Fruit fly (Drosophila melanogaster) whole organism, embryonic: Measurements from ENCODE around the gene CG5180.

Experiments
- Blimp-1 ChIP-seq: fragments of 200-800 bp; sonication (Bioruptor generic); optimal IDR thresholded peaks from 3 replicates; lab custom pipeline; 2018; ENCODE audit warnings: missing biosample characterization, missing genetic modification characterization, mild to moderate bottlenecking, moderate library complexity, missing genetic modification reagents
- CG10267 ChIP-seq: fragments of 200-800 bp; sonication (Bioruptor generic); optimal IDR thresholded peaks from 2 replicates; lab custom pipeline; 2018; ENCODE audit warnings: missing biosample characterization, mild to moderate bottlenecking, missing genetic modification characterization, moderate library complexity
- CG10462 ChIP-seq: fragments of 200-800 bp; sonication (Bioruptor generic); optimal IDR thresholded peaks from 2 replicates; lab custom pipeline; 2016; ENCODE audit warnings: missing biosample characterization, missing genetic modification characterization
- CG11504 ChIP-seq: fragments of 200-800 bp; sonication (Bioruptor generic); optimal IDR thresholded peaks from 3 replicates; lab custom pipeline; 2019; ENCODE audit warnings: missing biosample characterization, mild to moderate bottlenecking, missing genetic modification characterization, moderate library complexity
- CG12155 ChIP-seq: fragments of 200-800 bp; sonication (Bioruptor generic); optimal IDR thresholded peaks from 3 replicates; lab custom pipeline; 2016; ENCODE audit warnings: missing biosample characterization, missing genetic modification characterization
- CG12659 ChIP-seq: fragments of 200-800 bp; sonication (Bioruptor generic); optimal IDR thresholded peaks from 3 replicates; lab custom pipeline; 2017; ENCODE audit warnings: mild to moderate bottlenecking, missing biosample characterization, missing genetic modification reagents, missing genetic modification characterization
- CG13123 ChIP-seq: fragments of 200-800 bp; sonication (Bioruptor generic); optimal IDR thresholded peaks from 2 replicates; lab custom pipeline; 2016; ENCODE audit warnings: missing biosample characterization, missing genetic modification characterization
- CG14014 ChIP-seq: fragments of 200-800 bp; sonication (Bioruptor generic); IDR thresholded peaks from 2 replicates; pipeline ENCODE4 v1.3.6; 2022; ENCODE audit warnings: missing biosample characterization, missing genetic modification characterization
- CG14441 ChIP-seq: fragments of 200-800 bp; sonication (Bioruptor generic); IDR thresholded peaks from 2 replicates; pipeline ENCODE4 v1.3.6; 2022; ENCODE audit warnings: missing biosample characterization, missing genetic modification characterization
- CG1529 ChIP-seq: fragments of 200-800 bp; sonication (Bioruptor generic); optimal IDR thresholded peaks from 3 replicates; lab custom pipeline; 2018; ENCODE audit warnings: missing biosample characterization, missing genetic modification characterization
- CG15601 ChIP-seq: fragments of 200-800 bp; sonication (Bioruptor generic); optimal IDR thresholded peaks from 3 replicates; lab custom pipeline; 2019; ENCODE audit warnings: missing biosample characterization, mild to moderate bottlenecking, missing genetic modification characterization, moderate library complexity
- CG17568 ChIP-seq: fragments of 200-800 bp; sonication (Bioruptor generic); optimal IDR thresholded peaks from 2 replicates; lab custom pipeline; 2018; ENCODE audit warnings: missing biosample characterization, mild to moderate bottlenecking, missing genetic modification characterization, moderate library complexity
- CG1792 ChIP-seq: fragments of 200-800 bp; sonication (Bioruptor generic); optimal IDR thresholded peaks from 2 replicates; lab custom pipeline; 2016; ENCODE audit warnings: missing biosample characterization, missing genetic modification characterization
- CG31388 ChIP-seq: fragments of 200-800 bp; sonication (Bioruptor generic); optimal IDR thresholded peaks from 2 replicates; lab custom pipeline; 2016; ENCODE audit warnings: missing biosample characterization, missing genetic modification characterization
- CG34224 ChIP-seq: fragments of 200-800 bp; sonication (Bioruptor generic); IDR thresholded peaks from 3 replicates; pipeline ENCODE4 v1.3.6; 2022; ENCODE audit warnings: missing biosample characterization, missing genetic modification characterization; ENCODE audit not compliant: partially characterized antibody
- CG43689 ChIP-seq: fragments of 200-800 bp; sonication (Bioruptor generic); IDR thresholded peaks from 2 replicates; pipeline ENCODE4 v1.3.6; 2022; ENCODE audit warnings: missing biosample characterization, missing genetic modification characterization
- CG7839 ChIP-seq: fragments of 200-800 bp; sonication (Bioruptor generic); optimal IDR thresholded peaks from 3 replicates; lab custom pipeline; 2018; ENCODE audit warnings: missing biosample characterization, mild to moderate bottlenecking, missing genetic modification characterization, moderate library complexity
- CG9437 ChIP-seq: fragments of 200-800 bp; sonication (Bioruptor generic); optimal IDR thresholded peaks from 2 replicates; lab custom pipeline; 2018; ENCODE audit warnings: missing biosample characterization, mild to moderate bottlenecking, missing genetic modification characterization
- CG9609 ChIP-seq: fragments of 200-800 bp; sonication (Bioruptor generic); optimal IDR thresholded peaks from 3 replicates; lab custom pipeline; 2016; ENCODE audit warnings: missing biosample characterization, missing genetic modification characterization
- CTCF ChIP-seq: fragments of 200-800 bp; sonication (Bioruptor generic); optimal IDR thresholded peaks from 2 replicates; lab custom pipeline; 2017; ENCODE audit warnings: missing biosample characterization, mild to moderate bottlenecking, missing genetic modification characterization, moderate library complexity
- CkIIα-i1 ChIP-seq: fragments of 200-800 bp; sonication (Bioruptor generic); IDR thresholded peaks from 2 replicates; pipeline ENCODE4 v1.3.6; 2022; ENCODE audit warnings: missing biosample characterization, missing genetic modification characterization
- CoRest ChIP-seq: fragments of 200-800 bp; sonication (Bioruptor generic); optimal IDR thresholded peaks from 3 replicates; lab custom pipeline; 2018; ENCODE audit warnings: missing biosample characterization, mild to moderate bottlenecking, missing genetic modification characterization, moderate library complexity
- Dp ChIP-seq: fragments of 200-800 bp; sonication (Bioruptor generic); optimal IDR thresholded peaks from 2 replicates; lab custom pipeline; 2018; ENCODE audit warnings: missing biosample characterization, mild to moderate bottlenecking, missing genetic modification characterization, moderate library complexity
- Gug ChIP-seq: fragments of 200-800 bp; sonication (Bioruptor generic); IDR thresholded peaks from 4 replicates; pipeline ENCODE4 v1.3.6; 2022; ENCODE audit warnings: missing biosample characterization, missing genetic modification characterization
- HLH3B ChIP-seq: fragments of 200-800 bp; sonication (Bioruptor generic); IDR thresholded peaks from 2 replicates; pipeline ENCODE4 v1.3.6; 2022; ENCODE audit warnings: missing biosample characterization, missing genetic modification characterization
- HmgD ChIP-seq: fragments of 200-800 bp; sonication (Bioruptor generic); optimal IDR thresholded peaks from 3 replicates; lab custom pipeline; 2016; ENCODE audit warnings: missing biosample characterization, missing genetic modification characterization
- Max ChIP-seq: fragments of 200-800 bp; sonication (Bioruptor generic); optimal IDR thresholded peaks from 2 replicates; lab custom pipeline; 2016; ENCODE audit warnings: missing biosample characterization, mild to moderate bottlenecking, missing genetic modification characterization
- NC2α ChIP-seq: fragments of 200-800 bp; sonication (Bioruptor generic); optimal IDR thresholded peaks from 2 replicates; lab custom pipeline; 2016; ENCODE audit warnings: missing biosample characterization, missing genetic modification characterization
- Pdp1 ChIP-seq, 2 experiments: fragments of 200-800 bp; sonication (Bioruptor generic); optimal IDR thresholded peaks; 3 replicates each; lab custom pipeline; 2016; ENCODE audit warnings: missing biosample characterization in 2 of 2, missing genetic modification characterization in 2 of 2, mild to moderate bottlenecking in 1 of 2, moderate library complexity in 1 of 2
- Ptx1 ChIP-seq: fragments of 200-800 bp; sonication (Bioruptor generic); IDR thresholded peaks from 2 replicates; pipeline ENCODE4 v1.3.6; 2022; ENCODE audit warnings: missing biosample characterization, missing genetic modification characterization
- Xbp1 ChIP-seq: fragments of 200-800 bp; sonication (Bioruptor generic); optimal IDR thresholded peaks from 3 replicates; lab custom pipeline; 2016; ENCODE audit warnings: missing biosample characterization, mild to moderate bottlenecking, missing genetic modification characterization
- YL-1 ChIP-seq: fragments of 200-800 bp; sonication (Bioruptor generic); optimal IDR thresholded peaks from 3 replicates; lab custom pipeline; 2017; ENCODE audit warnings: missing biosample characterization, mild to moderate bottlenecking, missing genetic modification characterization
- ap ChIP-seq: fragments of 200-800 bp; sonication (Bioruptor generic); IDR thresholded peaks from 2 replicates; pipeline ENCODE4 v1.3.6; 2022; ENCODE audit warnings: missing biosample characterization, missing genetic modification characterization
- ato ChIP-seq: fragments of 200-800 bp; sonication (Bioruptor generic); IDR thresholded peaks from 2 replicates; pipeline ENCODE4 v1.3.6; 2022; ENCODE audit warnings: missing biosample characterization, missing genetic modification characterization; ENCODE audit not compliant: partially characterized antibody
- btn ChIP-seq: fragments of 200-800 bp; sonication (Bioruptor generic); optimal IDR thresholded peaks from 2 replicates; lab custom pipeline; 2016; ENCODE audit warnings: missing biosample characterization, missing genetic modification characterization
- crol ChIP-seq: fragments of 200-800 bp; sonication (Bioruptor generic); IDR thresholded peaks from 2 replicates; pipeline ENCODE4 v1.3.6; 2022; ENCODE audit warnings: missing biosample characterization, missing genetic modification characterization
- dpn ChIP-seq, 2 experiments: fragments of 200-800 bp; sonication (Bioruptor generic); optimal IDR thresholded peaks; 3 replicates each; lab custom pipeline; 2016; ENCODE audit warnings: missing biosample characterization in 2 of 2, missing genetic modification characterization in 2 of 2
- gro ChIP-seq: fragments of 200-800 bp; sonication (Bioruptor generic); optimal IDR thresholded peaks from 2 replicates; lab custom pipeline; 2016; ENCODE audit warnings: missing biosample characterization, missing genetic modification characterization
- hb ChIP-seq: fragments of 200-800 bp; sonication (Bioruptor generic); IDR thresholded peaks from 3 replicates; pipeline ENCODE4 v1.3.6; 2022; ENCODE audit warnings: missing biosample characterization, missing genetic modification characterization; ENCODE audit not compliant: partially characterized antibody
- jigr1 ChIP-seq: fragments of 200-800 bp; sonication (Bioruptor generic); IDR thresholded peaks from 3 replicates; pipeline ENCODE4 v1.3.6; 2022; ENCODE audit warnings: missing biosample characterization, missing genetic modification characterization
- jing ChIP-seq: fragments of 200-800 bp; sonication (Bioruptor generic); optimal IDR thresholded peaks from 2 replicates; lab custom pipeline; 2018; ENCODE audit warnings: missing biosample characterization, mild to moderate bottlenecking, missing genetic modification characterization
- lilli ChIP-seq: fragments of 200-800 bp; sonication (Bioruptor generic); optimal IDR thresholded peaks from 3 replicates; lab custom pipeline; 2016; ENCODE audit warnings: missing biosample characterization, missing genetic modification characterization
- otp ChIP-seq: fragments of 200-800 bp; sonication (Bioruptor generic); IDR thresholded peaks from 3 replicates; pipeline ENCODE4, ENCODE4 v1.3.6; 2022; ENCODE audit warnings: missing biosample characterization, missing genetic modification characterization
- pita ChIP-seq: fragments of 200-800 bp; sonication (Bioruptor generic); optimal IDR thresholded peaks from 2 replicates; lab custom pipeline; 2017; ENCODE audit warnings: missing biosample characterization, mild to moderate bottlenecking, missing genetic modification characterization
- slp2 ChIP-seq: fragments of 200-800 bp; sonication (Bioruptor generic); optimal IDR thresholded peaks from 2 replicates; lab custom pipeline; 2016; ENCODE audit warnings: missing biosample characterization, missing genetic modification characterization
- tgo ChIP-seq: fragments of 200-800 bp; sonication (Bioruptor generic); IDR thresholded peaks from 3 replicates; pipeline ENCODE4 v1.3.6; 2022; ENCODE audit warnings: missing biosample characterization, missing genetic modification characterization
- toy ChIP-seq: fragments of 200-800 bp; sonication (Bioruptor generic); IDR thresholded peaks from 2 replicates; pipeline ENCODE4 v1.3.6; 2022; ENCODE audit warnings: missing biosample characterization, missing genetic modification characterization
- unc-4 ChIP-seq: fragments of 200-800 bp; sonication (Bioruptor generic); IDR thresholded peaks from 2 replicates; pipeline ENCODE4 v1.3.6; 2022; ENCODE audit warnings: missing biosample characterization, missing genetic modification characterization; ENCODE audit not compliant: partially characterized antibody
- usp ChIP-seq: fragments of >200 bp; optimal IDR thresholded peaks from 2 replicates; lab custom pipeline; 2017; ENCODE audit warnings: missing biosample characterization, missing genetic modification characterization
- vvl ChIP-seq: fragments of 200-800 bp; sonication (Bioruptor generic); IDR thresholded peaks from 2 replicates; pipeline ENCODE4 v1.3.6; 2022; ENCODE audit warnings: missing biosample characterization, missing genetic modification characterization
- wdn ChIP-seq: fragments of 200-800 bp; sonication (Bioruptor generic); IDR thresholded peaks from 2 replicates; pipeline ENCODE4 v1.3.6; 2022; ENCODE audit warnings: missing biosample characterization, missing genetic modification characterization

CG5180 gene

DNA sequence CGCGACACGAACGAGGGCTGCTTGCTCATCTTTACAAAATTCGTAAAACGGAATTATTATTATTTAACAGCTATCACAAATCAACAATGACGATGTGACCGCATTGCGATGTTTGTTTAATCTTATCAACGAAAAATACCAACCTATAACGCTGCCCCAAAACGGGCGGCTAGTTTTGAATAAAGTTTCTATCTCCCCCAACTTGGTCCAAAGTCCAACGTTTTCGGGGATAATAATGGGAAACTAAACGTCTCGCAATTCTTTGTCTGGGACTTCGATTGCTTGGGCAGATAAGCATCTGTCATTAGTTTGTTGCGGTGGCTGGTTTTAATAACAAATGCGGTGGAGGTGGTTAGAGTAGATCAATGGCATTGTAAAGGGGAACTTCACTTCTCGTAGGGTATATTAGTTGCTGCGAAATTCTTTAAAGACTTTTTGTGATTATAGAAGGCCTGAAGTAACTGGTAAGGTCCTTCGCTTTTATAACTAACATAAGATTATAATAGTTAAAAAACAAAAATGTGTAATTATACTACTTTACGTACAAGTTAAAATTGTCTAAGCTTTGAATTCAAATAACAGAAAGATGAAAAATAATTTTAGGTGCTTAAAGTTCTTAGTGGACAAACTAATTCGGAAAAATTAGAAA, 2.4 kb downstream of the CG5180 start, which contains the start of gene CG15922 (continued):
- TF ChIP-seq Xbp1 (GFP tag; lab: Kevin White, UChicago), result no peak
- TF ChIP-seq ap (GFP tag; lab: Robert Waterston, UW), result 0 out of 2 replicates have a peak, but pooled peaks have one; percentile 31
- peak in 1 of 2 experiments; percentile 50 for TF ChIP-seq Pdp1 (GFP tag; optimal IDR thresholded peaks at IDR 0.05; lab: Kevin White, UChicago)
- no peak for TF ChIP-seq ato
- TF ChIP-seq CG34224 (GFP tag; lab: Robert Waterston, UW), result peak; percentile 31; the same call in 1 of the 3 replicates
- TF ChIP-seq CG43689 (GFP tag; lab: Robert Waterston, UW), result no peak
- TF ChIP-seq gro (GFP tag; lab: Kevin White, UChicago), result peak; percentile 12
- TF ChIP-seq CG17568 (GFP tag; lab: Kevin White, UChicago), result no peak
- no peak for TF ChIP-seq crol (GFP tag; lab: Robert Waterston, UW)
- peak; percentile 1 for TF ChIP-seq CG12155
- TF ChIP-seq tgo (GFP tag; lab: Robert Waterston, UW), result no peak
- no peak for TF ChIP-seq slp2
- peak; percentile 10 for TF ChIP-seq Blimp-1 (GFP tag; lab: Kevin White, UChicago)
- TF ChIP-seq Ptx1, result no peak
- no peak for TF ChIP-seq Gug (GFP tag; lab: Robert Waterston, UW)
- TF ChIP-seq lilli (GFP tag; lab: Kevin White, UChicago), result peak; percentile 44
- peak; percentile 83 for TF ChIP-seq Dp (GFP tag; lab: Kevin White, UChicago)
- TF ChIP-seq HmgD, result no peak
- peak; percentile 14 for TF ChIP-seq Max (GFP tag; lab: Kevin White, UChicago)
- TF ChIP-seq CG1792, result no peak
- TF ChIP-seq YL-1 (GFP tag; lab: Kevin White, UChicago), result peak; percentile 8
- TF ChIP-seq btn (GFP tag; lab: Kevin White, UChicago), result no peak
- 0 out of 2 replicates have a peak, but pooled peaks have one; percentile 13 for TF ChIP-seq unc-4
- TF ChIP-seq CG13123 (GFP tag; lab: Kevin White, UChicago), result no peak
- peak; percentile 1 for TF ChIP-seq CG10267 (tag; lab: Kevin White, UChicago)
- TF ChIP-seq CG9609 (GFP tag; lab: Kevin White, UChicago), result no peak
- no peak for TF ChIP-seq jing (GFP tag; lab: Kevin White, UChicago)
- TF ChIP-seq CG9437 (GFP tag; lab: Kevin White, UChicago), result no peak
- TF ChIP-seq dpn (GFP tag; optimal IDR thresholded peaks at IDR 0.05; lab: Kevin White, UChicago), result peak; percentile 17 to 27
- TF ChIP-seq CG10462 (GFP tag; lab: Kevin White, UChicago), result no peak
- TF ChIP-seq usp (GFP tag; lab: Kevin White, UChicago), result no peak
- TF ChIP-seq CG14014 (GFP tag; lab: Robert Waterston, UW), result no peak
- peak; percentile 34; the same call in 1 of the 2 replicates for TF ChIP-seq CG14441
- TF ChIP-seq CG31388 (GFP tag; lab: Kevin White, UChicago), result no peak
- TF ChIP-seq CG12659 (GFP tag; lab: Kevin White, UChicago), result peak; percentile 13
- no peak for TF ChIP-seq otp
- TF ChIP-seq HLH3B (GFP tag; lab: Robert Waterston, UW), result peak; percentile 41; the same call in 1 of the 2 replicates
- peak; percentile 27; the same call in 1 of the 2 replicates for TF ChIP-seq vvl (GFP tag; lab: Robert Waterston, UW)
- TF ChIP-seq pita (GFP tag; lab: Kevin White, UChicago), result no peak
- no peak for TF ChIP-seq hb (GFP tag; lab: Robert Waterston, UW)
- TF ChIP-seq CoRest (tag; lab: Kevin White, UChicago), result peak; percentile 33
- TF ChIP-seq CG15601, result peak; percentile 17
- TF ChIP-seq CG1529 (GFP tag; lab: Kevin White, UChicago), result no peak
- TF ChIP-seq CTCF, result no peak
- no peak for TF ChIP-seq wdn (GFP tag; lab: Robert Waterston, UW)
- TF ChIP-seq jigr1 (GFP tag; lab: Robert Waterston, UW), result no peak
- TF ChIP-seq NC2α (GFP tag; lab: Kevin White, UChicago), result no peak
- no peak for TF ChIP-seq toy (GFP tag; lab: Robert Waterston, UW)
- peak; percentile 59 for TF ChIP-seq CG11504 (tag; lab: Kevin White, UChicago)
- TF ChIP-seq CkIIα-i1 (GFP tag; lab: Robert Waterston, UW), result no peak
- peak; percentile 17 for TF ChIP-seq CG7839
